Fruit fly (Drosophila melanogaster): Measurements from ENCODE around the gene CG13461.

CG13461 gene

dm6 chr3L:15093929-15094588 lies 41.8 kb upstream of the CG13461 start (continued):
- TF ChIP-seq net (GFP tag; optimal IDR thresholded peaks at IDR 0.05) (no peak), CG6163 (GFP tag; IDR thresholded peaks at IDR 0.05) (no peak), fkh (GFP tag; optimal IDR thresholded peaks at IDR 0.05) (peak; percentile 66), Hr39 (GFP tag; optimal IDR thresholded peaks at IDR 0.05) (peak; percentile 20), Met (GFP tag; optimal IDR thresholded peaks at IDR 0.05) (peak; percentile 4), Sox15 (GFP tag; optimal IDR thresholded peaks at IDR 0.05) (no peak), CG31627 (GFP tag; optimal IDR thresholded peaks at IDR 0.05) (peak; percentile 40), cyc (GFP tag; optimal IDR thresholded peaks at IDR 0.05) (peak; percentile 29), CG9139 (GFP tag; optimal IDR thresholded peaks at IDR 0.05) (no peak), Blimp-1 (GFP tag; optimal IDR thresholded peaks at IDR 0.05) (no peak), dac (GFP tag; optimal IDR thresholded peaks at IDR 0.05) (no peak), CG6276 (GFP tag; optimal IDR thresholded peaks at IDR 0.05) (no peak), svp (GFP tag) (peak; percentile 85), achi (GFP tag; optimal IDR thresholded peaks at IDR 0.05) (no peak), Sox14 (GFP tag; optimal IDR thresholded peaks at IDR 0.05) (peak; percentile 17), acj6 (GFP tag; optimal IDR thresholded peaks at IDR 0.05) (no peak), Ets96B (tag; optimal IDR thresholded peaks at IDR 0.05) (no peak), CG3032 (tag; optimal IDR thresholded peaks at IDR 0.05) (no peak), vri (GFP tag; optimal IDR thresholded peaks at IDR 0.05) (peak; percentile 77), CG6808 (GFP tag; optimal IDR thresholded peaks at IDR 0.05) (peak; percentile 32), Hr4 (GFP tag; optimal IDR thresholded peaks at IDR 0.05) (peak; percentile 19), CG15336 (GFP tag; IDR thresholded peaks at IDR 0.05) (peak; percentile 44; the same call in 1 of the 2 replicates)

dm6 chr3L:15089887-15090679 lies 37.8 kb upstream of the CG13461 start:
- TF ChIP-seq svp (GFP tag) (no peak), achi (GFP tag; optimal IDR thresholded peaks at IDR 0.05) (no peak)

dm6 chr3L:15089083-15089704 lies 36.9 kb upstream of the CG13461 start:
- TF ChIP-seq Ets21C (GFP tag; optimal IDR thresholded peaks at IDR 0.05) (no peak), fd85E (GFP tag; optimal IDR thresholded peaks at IDR 0.05) (no peak), CG10669 (GFP tag; optimal IDR thresholded peaks at IDR 0.05) (no peak), salr (GFP tag; optimal IDR thresholded peaks at IDR 0.05) (no peak), CG32006 (GFP tag; optimal IDR thresholded peaks at IDR 0.05) (no peak), Blimp-1 (GFP tag; optimal IDR thresholded peaks at IDR 0.05) (no peak), Met (GFP tag; optimal IDR thresholded peaks at IDR 0.05) (no peak), vri (GFP tag; optimal IDR thresholded peaks at IDR 0.05) (no peak), Gug (GFP tag; IDR thresholded peaks at IDR 0.05) (no peak), net (GFP tag; optimal IDR thresholded peaks at IDR 0.05) (no peak), CG10631 (GFP tag; optimal IDR thresholded peaks at IDR 0.05) (no peak), acj6 (GFP tag; optimal IDR thresholded peaks at IDR 0.05) (no peak), CG3919 (GFP tag; optimal IDR thresholded peaks at IDR 0.05) (no peak), CG6163 (GFP tag; IDR thresholded peaks at IDR 0.05) (no peak), CG1621 (tag; optimal IDR thresholded peaks at IDR 0.05) (no peak)

dm6 chr3L:15088285-15088684 lies 36.0 kb upstream of the CG13461 start:
- TF ChIP-seq svp (GFP tag) (peak; percentile 95), CG8319 (GFP tag; optimal IDR thresholded peaks at IDR 0.05) (no peak), Smox (GFP tag; optimal IDR thresholded peaks at IDR 0.05) (no peak), Ets96B (tag; optimal IDR thresholded peaks at IDR 0.05) (no peak), eg (GFP tag; IDR thresholded peaks at IDR 0.05) (no peak), CG4318 (GFP tag; optimal IDR thresholded peaks at IDR 0.05) (no peak), Ets21C (GFP tag; optimal IDR thresholded peaks at IDR 0.05) (no peak), Sox15 (GFP tag; optimal IDR thresholded peaks at IDR 0.05) (no peak), salr (GFP tag; optimal IDR thresholded peaks at IDR 0.05) (no peak), CG10631 (GFP tag; optimal IDR thresholded peaks at IDR 0.05) (no peak), CG16779 (tag; optimal IDR thresholded peaks at IDR 0.05) (no peak), CG15336 (GFP tag; IDR thresholded peaks at IDR 0.05) (peak; percentile 17; the same call in 1 of the 2 replicates), dsx (GFP tag; optimal IDR thresholded peaks at IDR 0.05; ENCODE audit: poor library complexity, severe bottlenecking) (no peak), Eip93F (GFP tag; optimal IDR thresholded peaks at IDR 0.05) (no peak), CG6276 (GFP tag; optimal IDR thresholded peaks at IDR 0.05) (peak; percentile 5), CG31627 (GFP tag; optimal IDR thresholded peaks at IDR 0.05) (no peak), achi (GFP tag; optimal IDR thresholded peaks at IDR 0.05) (no peak), Gug (GFP tag; IDR thresholded peaks at IDR 0.05) (no peak), OdsH (GFP tag; optimal IDR thresholded peaks at IDR 0.05) (no peak), Eip78C (GFP tag) (no peak), Hr38 (GFP tag; optimal IDR thresholded peaks at IDR 0.05) (no peak), fd59A (GFP tag; optimal IDR thresholded peaks at IDR 0.05) (no peak), acj6 (GFP tag; optimal IDR thresholded peaks at IDR 0.05) (no peak)
